Worm (Caenorhabditis elegans): ENCODE data around the gene T01G5.7.

Gene T01G5.7

ce11 chrV:15132423-15132822, 20.7 kb downstream of the T01G5.7 start, which contains the start of gene str-171:
str-171 (minus strand) TSS chrV:15132523.
- TF ChIP-seq attf-3 (GFP tag; conservative IDR thresholded peaks at IDR 0.05): no peak
- no peak for TF ChIP-seq bed-2 (GFP tag; IDR thresholded peaks at IDR 0.05)
- TF ChIP-seq mel-28 (tag; optimal IDR thresholded peaks at IDR 0.05; ENCODE audit: borderline replicate concordance): no peak
- TF ChIP-seq lsl-1 (GFP tag; optimal IDR thresholded peaks at IDR 0.05): no peak
- no peak for TF ChIP-seq nhr-27 (tag; optimal IDR thresholded peaks at IDR 0.05)
- no peak for TF ChIP-seq mcd-1 (GFP tag; IDR thresholded peaks at IDR 0.05)
- no peak for TF ChIP-seq him-1 (tag; optimal IDR thresholded peaks at IDR 0.05)
- TF ChIP-seq nfya-1 (tag; optimal IDR thresholded peaks at IDR 0.05; ENCODE audit: borderline replicate concordance, insufficient read depth): no peak
- no peak for TF ChIP-seq cebp-1 (GFP tag; IDR thresholded peaks at IDR 0.05)
- no peak for TF ChIP-seq cebp-1 (tag; optimal IDR thresholded peaks at IDR 0.05)
- TF ChIP-seq nhr-120 (GFP tag; IDR thresholded peaks at IDR 0.05): no peak
- TF ChIP-seq hmg-20 (GFP tag; IDR thresholded peaks at IDR 0.05): no peak
- no peak for TF ChIP-seq hrde-1 (tag; optimal IDR thresholded peaks at IDR 0.05; ENCODE audit: borderline replicate concordance)
- no peak for TF ChIP-seq nfyb-1 (GFP tag; IDR thresholded peaks at IDR 0.05)
- no peak for TF ChIP-seq rpc-1 (optimal IDR thresholded peaks at IDR 0.05)
- no peak for TF ChIP-seq rpc-1 (tag; optimal IDR thresholded peaks at IDR 0.05)
- no peak for TF ChIP-seq let-526 (GFP tag; IDR thresholded peaks at IDR 0.05)

ce11 chrV:15133812-15134211, 22.1 kb downstream of the T01G5.7 start:
- TF ChIP-seq hsf-1 (GFP tag; IDR thresholded peaks at IDR 0.05): 0 out of 2 replicates have a peak, but pooled peaks have one; percentile 18
- no peak for TF ChIP-seq lin-54 (GFP tag; optimal IDR thresholded peaks at IDR 0.05)

- TF ChIP-seq lir-1 (GFP tag; conservative IDR thresholded peaks at IDR 0.05): no peak
- TF ChIP-seq ztf-26 (tag; optimal IDR thresholded peaks at IDR 0.05): no peak
- TF ChIP-seq atf-7 (tag; optimal IDR thresholded peaks at IDR 0.05): no peak
- TF ChIP-seq nhr-27 (tag; optimal IDR thresholded peaks at IDR 0.05): no peak
- TF ChIP-seq cebp-1 (GFP tag; IDR thresholded peaks at IDR 0.05): 0 out of 2 replicates have a peak, but pooled peaks have one; percentile 36
- no peak for TF ChIP-seq cebp-1 (tag; optimal IDR thresholded peaks at IDR 0.05)
- TF ChIP-seq attf-5 (GFP tag; optimal IDR thresholded peaks at IDR 0.05): peak; percentile 73
- peak; percentile 90 for TF ChIP-seq mcd-1 (GFP tag; IDR thresholded peaks at IDR 0.05)
- TF ChIP-seq dpff-1 (tag; optimal IDR thresholded peaks at IDR 0.05): no peak
- peak; percentile 79 for TF ChIP-seq D2030.7 (GFP tag; IDR thresholded peaks at IDR 0.05)
- TF ChIP-seq hlh-26 (GFP tag; conservative IDR thresholded peaks at IDR 0.05): no peak
- peak; percentile 40; the same call in 1 of the 2 replicates for TF ChIP-seq madf-6 (GFP tag; IDR thresholded peaks at IDR 0.05)
- peak; percentile 95 for TF ChIP-seq ceh-100 (GFP tag; IDR thresholded peaks at IDR 0.05)
- TF ChIP-seq ccch-3 (GFP tag; optimal IDR thresholded peaks at IDR 0.05): no peak
- TF ChIP-seq egl-18 (GFP tag; IDR thresholded peaks at IDR 0.05): no peak
- TF ChIP-seq F52B5.7 (tag; optimal IDR thresholded peaks at IDR 0.05): no peak
- TF ChIP-seq cebp-2 (GFP tag; IDR thresholded peaks at IDR 0.05): no peak
- peak; percentile 77 for TF ChIP-seq F49E8.2 (tag; optimal IDR thresholded peaks at IDR 0.05; ENCODE audit: insufficient read depth)
- TF ChIP-seq madf-8 (GFP tag; conservative IDR thresholded peaks at IDR 0.05): no peak
- TF ChIP-seq Y95B8A.8 (GFP tag; IDR thresholded peaks at IDR 0.05): 0 out of 2 replicates have a peak, but pooled peaks have one; percentile 31
- no peak for TF ChIP-seq sea-2 (GFP tag; IDR thresholded peaks at IDR 0.05)
- no peak for TF ChIP-seq mxl-1 (tag; optimal IDR thresholded peaks at IDR 0.05)
- TF ChIP-seq bed-1 (GFP tag; IDR thresholded peaks at IDR 0.05): no peak
- no peak for TF ChIP-seq nfyb-1 (GFP tag; IDR thresholded peaks at IDR 0.05)
- no peak for TF ChIP-seq unc-62 (GFP tag; optimal IDR thresholded peaks at IDR 0.05)
- TF ChIP-seq zfh-2 (GFP tag; conservative IDR thresholded peaks at IDR 0.05): no peak
- peak; percentile 62 for TF ChIP-seq lin-54 (GFP tag; optimal IDR thresholded peaks at IDR 0.05)
- TF ChIP-seq B0035.1 (tag; optimal IDR thresholded peaks at IDR 0.05): no peak
- peak; percentile 6 for TF ChIP-seq ZK185.1 (tag; optimal IDR thresholded peaks at IDR 0.05; ENCODE audit: poor library complexity, severe bottlenecking)
- TF ChIP-seq K11D2.4 (GFP tag; IDR thresholded peaks at IDR 0.05): no peak
- no peak for TF ChIP-seq F57C9.4 (tag; optimal IDR thresholded peaks at IDR 0.05)
- no peak for TF ChIP-seq T26A5.8 (tag; optimal IDR thresholded peaks at IDR 0.05)
- TF ChIP-seq gei-17 (GFP tag; optimal IDR thresholded peaks at IDR 0.05): no peak
These were observed 25.0 kb downstream of the T01G5.7 start, which contains the start of gene aipl-1 for ce11 chrV:15136772-15137171. aipl-1 (minus strand) TSS chrV:15136801.
